Fruit fly (Drosophila melanogaster): ENCODE data around the gene CG31957.

- TF ChIP-seq psq (GFP tag; optimal IDR thresholded peaks at IDR 0.05) (no peak), br (GFP tag; optimal IDR thresholded peaks at IDR 0.05) (no peak), Dfd (GFP tag; optimal IDR thresholded peaks at IDR 0.05) (no peak), OdsH (GFP tag; optimal IDR thresholded peaks at IDR 0.05) (no peak), brk (GFP tag; optimal IDR thresholded peaks at IDR 0.05) (no peak)
These were observed 43.0 kb downstream of the CG31957 start for dm6 chr2L:3829220-3829619.
